Worm (Caenorhabditis elegans): ENCODE results near the gene ire-1.

Gene ire-1

ce11 chrII:8170374-8170773 lies 45.7 kb upstream of the ire-1 start, which contains the start of gene T05C12.11:
Gene T05C12.11, minus strand, starts transcription at chrII:8170474.
- TF ChIP-seq ceh-45 (GFP tag; IDR thresholded peaks at IDR 0.05) = no peak
- TF ChIP-seq elt-4 (tag; optimal IDR thresholded peaks at IDR 0.05) = no peak
- TF ChIP-seq pha-4 (tag; optimal IDR thresholded peaks at IDR 0.05) = no peak
- TF ChIP-seq rnt-1 (tag; optimal IDR thresholded peaks at IDR 0.05) = no peak
- no peak for TF ChIP-seq ceh-6 (GFP tag; optimal IDR thresholded peaks at IDR 0.05)
- TF ChIP-seq fkh-6 (tag; optimal IDR thresholded peaks at IDR 0.05) = no peak
- TF ChIP-seq ama-1 (optimal IDR thresholded peaks at IDR 0.05) = no peak
- no peak for TF ChIP-seq pag-3 (tag; optimal IDR thresholded peaks at IDR 0.05; ENCODE audit: borderline replicate concordance)
- TF ChIP-seq Y22D7AL.16 (tag; optimal IDR thresholded peaks at IDR 0.05) = no peak
- no peak for TF ChIP-seq F13H6.1 (tag; optimal IDR thresholded peaks at IDR 0.05)
- no peak for TF ChIP-seq fax-1 (tag; optimal IDR thresholded peaks at IDR 0.05)
- TF ChIP-seq ref-2 (tag; optimal IDR thresholded peaks at IDR 0.05) = no peak
- TF ChIP-seq ceh-9 (tag; optimal IDR thresholded peaks at IDR 0.05) = no peak
- no peak for TF ChIP-seq dmd-4 (tag; optimal IDR thresholded peaks at IDR 0.05; ENCODE audit: borderline replicate concordance)
- TF ChIP-seq pqm-1 (tag; optimal IDR thresholded peaks at IDR 0.05) = no peak
- TF ChIP-seq unc-42 (tag; optimal IDR thresholded peaks at IDR 0.05) = no peak
- TF ChIP-seq pha-2 (tag; optimal IDR thresholded peaks at IDR 0.05) = no peak

- TF ChIP-seq tbx-2 (tag; optimal IDR thresholded peaks at IDR 0.05) = no peak
- peak; percentile 20 for TF ChIP-seq unc-55 (GFP tag; optimal IDR thresholded peaks at IDR 0.05)
- no peak for TF ChIP-seq hlh-13 (GFP tag; optimal IDR thresholded peaks at IDR 0.05)
These were observed 44.6 kb upstream of the ire-1 start, which contains the start of gene T05C12.15 for ce11 chrII:8169283-8169682. Gene T05C12.15, plus strand, starts transcription at chrII:8169583.

- TF ChIP-seq pax-1 (tag; optimal IDR thresholded peaks at IDR 0.05) (peak; percentile 3), hlh-13 (GFP tag; optimal IDR thresholded peaks at IDR 0.05) (no peak), ceh-19 (GFP tag; optimal IDR thresholded peaks at IDR 0.05) (no peak), unc-55 (GFP tag; optimal IDR thresholded peaks at IDR 0.05) (peak; percentile 11), ceh-24 (tag; optimal IDR thresholded peaks at IDR 0.05) (no peak), tbx-2 (tag; optimal IDR thresholded peaks at IDR 0.05) (no peak), nhr-11 (tag; optimal IDR thresholded peaks at IDR 0.05) (no peak), ref-2 (tag; optimal IDR thresholded peaks at IDR 0.05) (no peak), ceh-2 (tag; optimal IDR thresholded peaks at IDR 0.05) (no peak), rnt-1 (tag; optimal IDR thresholded peaks at IDR 0.05) (peak; percentile 15), ttx-3 (tag; optimal IDR thresholded peaks at IDR 0.05) (no peak), fax-1 (tag; optimal IDR thresholded peaks at IDR 0.05) (no peak), unc-42 (tag; optimal IDR thresholded peaks at IDR 0.05) (peak; percentile 98), tbx-7 (tag; optimal IDR thresholded peaks at IDR 0.05) (no peak)
These were observed 37.5 kb upstream of the ire-1 start, which contains the start of the genes emb-27 and rrf-3 for ce11 chrII:8162120-8162648. Gene emb-27, minus strand, starts transcription at chrII:8162170. Gene rrf-3, plus strand, starts transcription at chrII:8162465.

- no peak for TF ChIP-seq hlh-8 (tag; optimal IDR thresholded peaks at IDR 0.05)
- no peak for TF ChIP-seq C38D4.7 (GFP tag; optimal IDR thresholded peaks at IDR 0.05)
- TF ChIP-seq zip-5 (tag; optimal IDR thresholded peaks at IDR 0.05) = no peak
- TF ChIP-seq elt-2 (tag; optimal IDR thresholded peaks at IDR 0.05) = no peak
- no peak for TF ChIP-seq pat-9 (tag; optimal IDR thresholded peaks at IDR 0.05)
- no peak for TF ChIP-seq ceh-9 (tag; optimal IDR thresholded peaks at IDR 0.05)
- TF ChIP-seq K09A11.1 (tag; optimal IDR thresholded peaks at IDR 0.05; ENCODE audit: insufficient read depth) = no peak
- TF ChIP-seq pha-2 (tag; optimal IDR thresholded peaks at IDR 0.05) = no peak
- no peak for TF ChIP-seq madf-2 (tag; optimal IDR thresholded peaks at IDR 0.05)
- no peak for TF ChIP-seq tbx-7 (tag; optimal IDR thresholded peaks at IDR 0.05)
- no peak for TF ChIP-seq ets-4 (tag; optimal IDR thresholded peaks at IDR 0.05)
- TF ChIP-seq nhr-11 (tag; optimal IDR thresholded peaks at IDR 0.05) = no peak
- no peak for TF ChIP-seq ceh-45 (GFP tag; IDR thresholded peaks at IDR 0.05)
- TF ChIP-seq che-1 (tag; optimal IDR thresholded peaks at IDR 0.05) = no peak
- no peak for TF ChIP-seq K02D7.2 (tag; optimal IDR thresholded peaks at IDR 0.05)
- TF ChIP-seq ceh-22 (tag; optimal IDR thresholded peaks at IDR 0.05) = no peak
- no peak for TF ChIP-seq sox-4 (tag; optimal IDR thresholded peaks at IDR 0.05)
- TF ChIP-seq ref-2 (tag; optimal IDR thresholded peaks at IDR 0.05) = no peak
These were observed 36.2 kb upstream of the ire-1 start for ce11 chrII:8160916-8161315.
